Worm (Caenorhabditis elegans) whole organism, young adult: Measurements from ENCODE around the gene T01G5.8.

ENCODE experiments used
- B0019.2 ChIP-seq: fragments of 200-800 bp; sonication (Bioruptor generic); conservative IDR thresholded peaks from 2 replicates; pipeline ENCODE4 v1.3.6; 2022; ENCODE audit warnings: missing genetic modification reagents, missing genetic modification characterization, missing compliant biosample characterization
- F52B5.7 ChIP-seq: sonication (generic microtip); optimal IDR thresholded peaks from 2 replicates; lab custom pipeline; 2016; ENCODE audit warnings: mild to moderate bottlenecking, missing genetic modification characterization, missing compliant biosample characterization
- F57A8.1 ChIP-seq: fragments of 200-800 bp; sonication (Bioruptor generic); optimal IDR thresholded peaks from 2 replicates; lab custom pipeline; 2018; ENCODE audit warnings: mild to moderate bottlenecking, missing genetic modification characterization, moderate library complexity, missing compliant biosample characterization
- K11D2.4 ChIP-seq: fragments of 200-800 bp; sonication (Bioruptor generic); IDR thresholded peaks from 2 replicates; pipeline ENCODE4 v1.3.6; 2022; ENCODE audit warnings: missing genetic modification reagents, missing genetic modification characterization, missing compliant biosample characterization
- T07F8.4 ChIP-seq: sonication (generic microtip); optimal IDR thresholded peaks from 2 replicates; lab custom pipeline; 2016; ENCODE audit warnings: mild to moderate bottlenecking, missing genetic modification characterization, moderate library complexity, missing compliant biosample characterization
- Y79H2A.3 ChIP-seq: fragments of 200-800 bp; sonication (Bioruptor generic); conservative IDR thresholded peaks from 2 replicates; pipeline ENCODE4 v1.3.6; 2022; ENCODE audit warnings: missing genetic modification reagents, missing genetic modification characterization, missing compliant biosample characterization
- Y95B8A.8 ChIP-seq: fragments of 200-800 bp; sonication (Bioruptor generic); IDR thresholded peaks from 2 replicates; pipeline ENCODE4 v1.3.6; 2022; ENCODE audit warnings: missing genetic modification reagents, missing genetic modification characterization, missing compliant biosample characterization
- aptf-3 ChIP-seq: fragments of 200-800 bp; sonication (Bioruptor generic); IDR thresholded peaks from 2 replicates; pipeline ENCODE4 v1.3.6; 2022; ENCODE audit warnings: missing genetic modification characterization, missing compliant biosample characterization
- attf-3 ChIP-seq: fragments of 200-800 bp; sonication (Bioruptor generic); conservative IDR thresholded peaks from 2 replicates; pipeline ENCODE4 v1.3.6; 2022; ENCODE audit warnings: missing genetic modification reagents, missing genetic modification characterization, missing compliant biosample characterization
- attf-6 ChIP-seq: fragments of 200-800 bp; sonication (Bioruptor generic); IDR thresholded peaks from 2 replicates; pipeline ENCODE4 v1.3.6; 2022; ENCODE audit warnings: missing genetic modification reagents, missing genetic modification characterization, missing compliant biosample characterization
- bed-2 ChIP-seq: fragments of 200-800 bp; sonication (Bioruptor generic); IDR thresholded peaks from 2 replicates; pipeline ENCODE4 v1.3.6; 2022; ENCODE audit warnings: missing genetic modification reagents, missing genetic modification characterization, missing compliant biosample characterization
- ceh-100 ChIP-seq: fragments of 200-800 bp; sonication (Bioruptor generic); IDR thresholded peaks from 2 replicates; pipeline ENCODE4 v1.3.6; 2022; ENCODE audit warnings: missing genetic modification reagents, missing genetic modification characterization, missing compliant biosample characterization
- ceh-27 ChIP-seq: fragments of 200-800 bp; sonication (Bioruptor generic); optimal IDR thresholded peaks from 2 replicates; lab custom pipeline; 2018; ENCODE audit warnings: mild to moderate bottlenecking, missing genetic modification characterization, moderate library complexity, missing compliant biosample characterization
- ceh-40 ChIP-seq: fragments of 200-800 bp; sonication (Bioruptor generic); IDR thresholded peaks from 2 replicates; pipeline ENCODE4 v1.3.6; 2022; ENCODE audit warnings: missing genetic modification characterization, missing compliant biosample characterization
- ceh-79 ChIP-seq: sonication (generic microtip); optimal IDR thresholded peaks from 2 replicates; lab custom pipeline; 2017; ENCODE audit warnings: mild to moderate bottlenecking, missing genetic modification characterization, missing compliant biosample characterization
- efl-1 ChIP-seq: fragments of 150-350 bp; optimal IDR thresholded peaks from 2 replicates; lab custom pipeline; 2014; ENCODE audit warnings: missing biosample characterization, missing genetic modification reagents, missing genetic modification characterization
- egl-44 ChIP-seq: fragments of 200-800 bp; sonication (Bioruptor generic); IDR thresholded peaks from 2 replicates; pipeline ENCODE4 v1.3.6; 2022; ENCODE audit warnings: missing genetic modification reagents, missing genetic modification characterization, missing compliant biosample characterization
- ekl-4 ChIP-seq: fragments of 200-800 bp; sonication (Bioruptor generic); IDR thresholded peaks from 2 replicates; pipeline ENCODE4 v1.3.6; 2022; ENCODE audit warnings: missing genetic modification reagents, missing genetic modification characterization, missing compliant biosample characterization
- ets-4 ChIP-seq: fragments of 200-800 bp; sonication (Bioruptor generic); optimal IDR thresholded peaks from 2 replicates; lab custom pipeline; 2018; ENCODE audit warnings: mild to moderate bottlenecking, missing genetic modification characterization, missing compliant biosample characterization
- fkh-3 ChIP-seq: sonication (generic microtip); optimal IDR thresholded peaks from 2 replicates; lab custom pipeline; 2016; ENCODE audit warnings: mild to moderate bottlenecking, missing genetic modification characterization, missing compliant biosample characterization
- hlh-26 ChIP-seq: fragments of 200-800 bp; sonication (Bioruptor generic); conservative IDR thresholded peaks from 2 replicates; pipeline ENCODE4 v1.3.6; 2022; ENCODE audit warnings: missing genetic modification reagents, missing genetic modification characterization, missing compliant biosample characterization
- hsf-1 ChIP-seq: fragments of 200-800 bp; sonication (Bioruptor generic); IDR thresholded peaks from 2 replicates; pipeline ENCODE4 v1.3.6; 2022; ENCODE audit warnings: missing genetic modification reagents, missing genetic modification characterization, missing compliant biosample characterization
- let-526 ChIP-seq: fragments of 200-800 bp; sonication (Bioruptor generic); IDR thresholded peaks from 2 replicates; pipeline ENCODE4 v1.3.6; 2022; ENCODE audit warnings: missing genetic modification reagents, missing genetic modification characterization, missing compliant biosample characterization
- let-607 ChIP-seq, 2 experiments: fragments of 200-800 bp in 1 of 2; sonication (Bioruptor generic) in 1 of 2; sonication (generic microtip) in 1 of 2; optimal IDR thresholded peaks; 2 replicates each; lab custom pipeline; 2016 to 2018; ENCODE audit warnings: mild to moderate bottlenecking in 2 of 2, missing compliant biosample characterization in 2 of 2, missing genetic modification characterization in 2 of 2, moderate library complexity in 2 of 2, missing genotype in 1 of 2
- lin-54 ChIP-seq: fragments of 200-800 bp; sonication (Bioruptor generic); optimal IDR thresholded peaks from 2 replicates; lab custom pipeline; 2018; ENCODE audit warnings: mild to moderate bottlenecking, missing genetic modification characterization, missing compliant biosample characterization
- mcd-1 ChIP-seq: fragments of 200-800 bp; sonication (Bioruptor generic); IDR thresholded peaks from 2 replicates; pipeline ENCODE4 v1.3.6; 2022; ENCODE audit warnings: missing genetic modification reagents, missing genetic modification characterization, missing compliant biosample characterization
- mxl-1 ChIP-seq: sonication (generic microtip); optimal IDR thresholded peaks from 2 replicates; lab custom pipeline; 2016; ENCODE audit warnings: missing genetic modification characterization, missing compliant biosample characterization
- nfyb-1 ChIP-seq: fragments of 200-800 bp; sonication (Bioruptor generic); IDR thresholded peaks from 2 replicates; pipeline ENCODE4 v1.3.6; 2022; ENCODE audit warnings: missing genetic modification reagents, missing genetic modification characterization, missing compliant biosample characterization
- nhr-120 ChIP-seq: fragments of 200-800 bp; sonication (Bioruptor generic); IDR thresholded peaks from 2 replicates; pipeline ENCODE4 v1.3.6; 2022; ENCODE audit warnings: missing genetic modification characterization, missing compliant biosample characterization
- nhr-80 ChIP-seq: sonication (generic microtip); optimal IDR thresholded peaks from 2 replicates; lab custom pipeline; 2016; ENCODE audit warnings: missing genetic modification characterization, missing compliant biosample characterization
- pbrm-1 ChIP-seq: fragments of 200-800 bp; sonication (Bioruptor generic); IDR thresholded peaks from 2 replicates; pipeline ENCODE4 v1.3.6; 2022; ENCODE audit warnings: missing genetic modification reagents, missing genetic modification characterization, missing compliant biosample characterization
- rec-8 ChIP-seq, 2 experiments: sonication (generic microtip); optimal IDR thresholded peaks; 2 replicates each; lab custom pipeline; 2016; ENCODE audit warnings: mild to moderate bottlenecking in 2 of 2, missing genetic modification characterization in 2 of 2, missing genetic modification reagents in 2 of 2, missing genotype in 2 of 2, missing biosample characterization in 1 of 2, missing compliant biosample characterization in 1 of 2, moderate library complexity in 1 of 2
- repo-1 ChIP-seq: sonication (generic microtip); optimal IDR thresholded peaks from 2 replicates; lab custom pipeline; 2017; ENCODE audit warnings: mild to moderate bottlenecking, missing genetic modification characterization, missing compliant biosample characterization
- sdz-38 ChIP-seq: sonication (generic microtip); optimal IDR thresholded peaks from 2 replicates; lab custom pipeline; 2016; ENCODE audit warnings: missing genotype, missing genetic modification characterization, missing compliant biosample characterization
- snpc-1.1 ChIP-seq: sonication (generic microtip); optimal IDR thresholded peaks from 2 replicates; lab custom pipeline; 2017; ENCODE audit warnings: missing genetic modification characterization, mild to moderate bottlenecking, missing compliant biosample characterization, antibody characterized with exemption, moderate library complexity, missing genotype, missing genetic modification reagents; ENCODE audit not compliant: insufficient read depth
- snpc-1.3 ChIP-seq: sonication (generic microtip); optimal IDR thresholded peaks from 2 replicates; lab custom pipeline; 2017; ENCODE audit warnings: missing genetic modification characterization, mild to moderate bottlenecking, missing compliant biosample characterization, antibody characterized with exemption, moderate library complexity, missing genotype, missing genetic modification reagents; ENCODE audit not compliant: insufficient read depth
- snpc-4 ChIP-seq, 5 experiments: fragments of 150-350 bp in 1 of 5; sonication (generic microtip) in 4 of 5; optimal IDR thresholded peaks; 2 replicates each; lab custom pipeline; 2014 to 2018; ENCODE audit warnings: missing genetic modification characterization in 5 of 5, missing biosample characterization in 3 of 5, antibody characterized with exemption in 2 of 5, mild to moderate bottlenecking in 2 of 5, missing compliant biosample characterization in 2 of 5, missing genotype in 2 of 5, moderate library complexity in 2 of 5, missing genetic modification reagents in 1 of 5
- somi-1 ChIP-seq: fragments of 200-800 bp; sonication (Bioruptor generic); optimal IDR thresholded peaks from 2 replicates; lab custom pipeline; 2018; ENCODE audit warnings: mild to moderate bottlenecking, missing genetic modification characterization, missing compliant biosample characterization
- unc-130 ChIP-seq: sonication (generic microtip); optimal IDR thresholded peaks from 2 replicates; lab custom pipeline; 2016; ENCODE audit warnings: missing genetic modification reagents, missing genetic modification characterization, missing compliant biosample characterization
- xnd-1 ChIP-seq: sonication (generic microtip); optimal IDR thresholded peaks from 2 replicates; lab custom pipeline; 2016; ENCODE audit warnings: missing genotype, missing genetic modification reagents, missing genetic modification characterization, missing compliant biosample characterization
- ztf-28 ChIP-seq: fragments of 200-800 bp; sonication (Bioruptor generic); IDR thresholded peaks from 2 replicates; pipeline ENCODE4 v1.3.6; 2022; ENCODE audit warnings: missing genetic modification reagents, missing genetic modification characterization, missing compliant biosample characterization
- ztf-3 ChIP-seq: fragments of 200-800 bp; sonication (Bioruptor generic); optimal IDR thresholded peaks from 2 replicates; lab custom pipeline; 2018; ENCODE audit warnings: mild to moderate bottlenecking, missing genetic modification characterization, missing compliant biosample characterization

T01G5.8 gene

DNA sequence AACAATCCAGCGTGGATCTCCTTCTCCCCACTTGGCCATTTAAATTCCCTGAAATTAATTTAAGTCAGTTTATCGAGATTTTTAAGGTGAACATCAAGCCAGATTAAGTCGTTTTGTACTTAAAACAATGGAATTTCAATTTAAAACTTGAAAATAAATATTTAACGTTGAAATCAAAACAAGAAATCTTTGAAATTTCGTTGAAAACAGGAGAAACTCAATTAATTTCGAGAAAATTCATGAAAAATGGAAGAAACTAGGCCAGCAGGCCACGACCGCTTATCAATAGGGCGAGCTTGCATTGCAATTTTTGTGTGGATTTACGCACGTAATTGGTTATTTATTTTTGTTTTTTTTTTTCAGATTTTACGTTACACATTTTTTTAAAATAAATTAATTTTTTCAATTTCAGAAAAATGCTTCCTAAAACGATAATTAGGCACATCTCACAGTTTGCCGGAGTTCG is 30.7 kb upstream of the T01G5.8 start, which contains the start of the genes ahsa-1 and C01G10.7 (continued):
- TF ChIP-seq Y79H2A.3 (peak; percentile 77), let-607 (tag; optimal IDR thresholded peaks at IDR 0.05; lab: Kevin White, UChicago) (peak in 1 of 2 experiments; percentile 77), hlh-26 (GFP tag; lab: Robert Waterston, UW) (no peak), somi-1 (GFP tag; lab: Kevin White, UChicago) (no peak), ceh-79 (tag; lab: Kevin White, UChicago) (peak; percentile 13), fkh-3 (tag; lab: Kevin White, UChicago) (no peak), nhr-80 (tag; lab: Kevin White, UChicago) (peak; percentile 49), Y95B8A.8 (GFP tag; lab: Robert Waterston, UW) (peak; percentile 81; the same call in 1 of the 2 replicates), pbrm-1 (GFP tag; lab: Robert Waterston, UW) (peak; percentile 87; the same call in 1 of the 2 replicates), ceh-40 (GFP tag; lab: Robert Waterston, UW) (no peak), xnd-1 (tag; lab: Kevin White, UChicago) (peak; percentile 19), sdz-38 (tag; lab: Kevin White, UChicago) (no peak), attf-3 (GFP tag; lab: Robert Waterston, UW) (peak; percentile 69), mxl-1 (tag; lab: Kevin White, UChicago) (no peak), ztf-3 (GFP tag; lab: Kevin White, UChicago) (no peak)

DNA sequence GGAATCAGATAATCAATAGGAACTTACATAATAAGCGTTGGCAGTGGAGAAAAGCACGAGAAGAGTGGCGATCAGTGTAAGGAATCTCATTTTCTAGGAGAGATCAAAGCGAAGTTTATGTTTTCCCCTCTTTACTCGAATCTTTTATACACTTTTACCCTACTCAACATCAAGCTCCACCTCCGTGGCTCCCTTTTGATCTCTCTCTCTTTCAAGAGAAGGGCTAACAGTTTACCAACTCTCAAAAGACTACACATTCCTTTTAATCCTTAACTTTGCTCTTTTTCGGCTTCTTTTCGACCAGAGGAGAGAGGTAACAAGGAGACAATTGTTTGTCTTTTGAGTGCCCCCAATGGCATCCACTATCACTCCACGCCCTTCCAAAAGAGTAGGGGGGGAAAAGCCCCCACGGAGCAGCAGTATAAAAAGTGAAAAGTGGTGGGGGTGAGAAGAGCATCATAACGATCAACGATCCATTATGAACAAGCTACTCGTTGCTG is 28.8 kb upstream of the T01G5.8 start, which contains the start of the genes C01G10.15 and C01G10.6:
Gene C01G10.15 (minus strand): TSS at position 101 of the 500 bp plus-strand sequence.
Gene C01G10.6 (plus strand): TSS at position 450 of the 500 bp plus-strand sequence.
- no peak for TF ChIP-seq F52B5.7
- TF ChIP-seq mcd-1 (GFP tag; lab: Robert Waterston, UW): no peak
- TF ChIP-seq nhr-120: no peak
- no peak for TF ChIP-seq efl-1 (GFP tag; lab: Kevin White, UChicago)
- no peak for TF ChIP-seq egl-44
- TF ChIP-seq ets-4: no peak
- TF ChIP-seq ztf-28: no peak
- TF ChIP-seq snpc-1.3 (tag; lab: Kevin White, UChicago): no peak
- no peak for TF ChIP-seq T07F8.4 (tag; lab: Kevin White, UChicago)
- no peak for TF ChIP-seq ceh-40 (GFP tag; lab: Robert Waterston, UW)
- no peak for TF ChIP-seq repo-1
- TF ChIP-seq rec-8 (tag; optimal IDR thresholded peaks at IDR 0.05; lab: Kevin White, UChicago): no peak
- no peak for TF ChIP-seq bed-2
- TF ChIP-seq K11D2.4: no peak
- TF ChIP-seq F57A8.1 (GFP tag; lab: Kevin White, UChicago): no peak

DNA sequence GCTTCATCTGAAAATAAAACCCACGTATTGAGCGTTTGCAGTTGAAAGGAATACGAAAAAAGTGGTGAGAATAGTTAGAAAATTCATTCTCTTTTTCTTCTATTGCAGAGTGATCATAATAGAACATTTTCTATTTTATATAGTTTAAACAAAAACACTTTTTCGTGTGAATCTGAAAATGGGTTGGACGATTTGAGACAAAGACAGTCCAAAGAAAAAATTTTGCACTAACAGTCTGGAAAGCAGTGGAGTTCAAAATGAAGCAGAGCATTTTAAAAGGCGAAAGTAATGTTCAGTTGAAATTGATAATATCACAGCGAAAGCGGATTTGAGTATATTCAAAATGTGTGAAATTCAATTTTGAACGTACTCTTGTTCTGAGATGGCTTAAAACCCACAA is 27.5 kb upstream of the T01G5.8 start, which contains the start of gene C01G10.18:
Gene C01G10.18 (minus strand): TSS at position 101 of the 400 bp plus-strand sequence.
- TF ChIP-seq snpc-4 (GFP tag; optimal IDR thresholded peaks at IDR 0.05; lab: Kevin White, UChicago): no peak
- no peak for TF ChIP-seq snpc-4 (tag; optimal IDR thresholded peaks at IDR 0.05; lab: Kevin White, UChicago)
- no peak for TF ChIP-seq ztf-28
- TF ChIP-seq nfyb-1 (GFP tag; lab: Robert Waterston, UW): no peak
- TF ChIP-seq unc-130: no peak
- no peak for TF ChIP-seq ceh-100 (GFP tag; lab: Robert Waterston, UW)
- TF ChIP-seq lin-54 (GFP tag; lab: Kevin White, UChicago): no peak
- TF ChIP-seq ceh-27 (GFP tag; lab: Kevin White, UChicago): no peak
- TF ChIP-seq B0019.2 (GFP tag; lab: Robert Waterston, UW): no peak
- TF ChIP-seq attf-6 (GFP tag; lab: Robert Waterston, UW): no peak
- TF ChIP-seq aptf-3: no peak
- TF ChIP-seq snpc-1.1: no peak
- TF ChIP-seq F52B5.7: no peak
- no peak for TF ChIP-seq let-526 (GFP tag; lab: Robert Waterston, UW)
- no peak for TF ChIP-seq efl-1 (GFP tag; lab: Kevin White, UChicago)
- TF ChIP-seq ekl-4 (GFP tag; lab: Robert Waterston, UW): no peak
- TF ChIP-seq hsf-1 (GFP tag; lab: Robert Waterston, UW): no peak
